Worm (Caenorhabditis elegans): ENCODE data around the gene F47C12.13.
A peak's percentile ranks its signal among the peaks of the same experiment; 100 is the strongest.

F47C12.13 gene

ce11 chrIV:4021847-4022780 is 27.9 kb upstream of the F47C12.13 start (continued):
- TF ChIP-seq elt-2 (tag; optimal IDR thresholded peaks at IDR 0.05) (peak; percentile 54), C16A3.4 (tag; optimal IDR thresholded peaks at IDR 0.05) (no peak)

- TF ChIP-seq nhr-237 (tag; optimal IDR thresholded peaks at IDR 0.05) (no peak), irx-1 (tag; optimal IDR thresholded peaks at IDR 0.05) (peak; percentile 63), nhr-47 (tag; optimal IDR thresholded peaks at IDR 0.05) (peak; percentile 68), ztf-4 (tag; optimal IDR thresholded peaks at IDR 0.05) (no peak), rnt-1 (tag; optimal IDR thresholded peaks at IDR 0.05) (peak; percentile 75), nhr-20 (tag; optimal IDR thresholded peaks at IDR 0.05) (peak; percentile 60), ceh-63 (GFP tag; optimal IDR thresholded peaks at IDR 0.05) (no peak), efl-1 (optimal IDR thresholded peaks at IDR 0.05) (peak; percentile 63 to 71), efl-1 (GFP tag; optimal IDR thresholded peaks at IDR 0.05 in 1 of 2) (peak; percentile 37 to 94), hpl-2 (GFP tag; optimal IDR thresholded peaks at IDR 0.05) (no peak), lin-14 (GFP tag; optimal IDR thresholded peaks at IDR 0.05) (peak; percentile 96), ceh-90 (tag; optimal IDR thresholded peaks at IDR 0.05) (no peak), nhr-76 (tag; optimal IDR thresholded peaks at IDR 0.05) (no peak), unc-62 (GFP tag; optimal IDR thresholded peaks at IDR 0.05) (no peak), elt-2 (tag; optimal IDR thresholded peaks at IDR 0.05) (no peak), zag-1 (tag; optimal IDR thresholded peaks at IDR 0.05) (peak; percentile 32), unc-86 (tag; optimal IDR thresholded peaks at IDR 0.05) (peak; percentile 67), snpc-4 (tag; optimal IDR thresholded peaks at IDR 0.05) (no peak), dsc-1 (tag; optimal IDR thresholded peaks at IDR 0.05) (peak; percentile 76), jun-1 (tag; optimal IDR thresholded peaks at IDR 0.05) (peak; percentile 47), nhr-28 (tag; optimal IDR thresholded peaks at IDR 0.05) (no peak), egl-13 (tag; optimal IDR thresholded peaks at IDR 0.05) (peak; percentile 16), ceh-82 (tag; optimal IDR thresholded peaks at IDR 0.05) (peak; percentile 17 to 81 (median 53)), dpl-1 (GFP tag; optimal IDR thresholded peaks at IDR 0.05) (peak; percentile 18 to 51 (median 44)), ets-5 (GFP tag; IDR thresholded peaks at IDR 0.05) (no peak), blmp-1 (tag; optimal IDR thresholded peaks at IDR 0.05) (peak; percentile 95), egl-27 (tag; optimal IDR thresholded peaks at IDR 0.05) (peak in 1 of 2 experiments; percentile 67), lin-13 (GFP tag; optimal IDR thresholded peaks at IDR 0.05) (peak; percentile 51), mab-9 (GFP tag; IDR thresholded peaks at IDR 0.05) (no peak), aha-1 (tag; optimal IDR thresholded peaks at IDR 0.05) (no peak), aly-2 (tag; optimal IDR thresholded peaks at IDR 0.05) (peak; percentile 26), nhr-90 (tag; optimal IDR thresholded peaks at IDR 0.05; ENCODE audit: poor library complexity) (peak; percentile 3), nhr-77 (tag; optimal IDR thresholded peaks at IDR 0.05) (peak; percentile 28), lsy-2 (tag; optimal IDR thresholded peaks at IDR 0.05) (peak; percentile 57 to 87), fkh-8 (tag; optimal IDR thresholded peaks at IDR 0.05) (peak; percentile 62), efl-3 (GFP tag; optimal IDR thresholded peaks at IDR 0.05) (no peak), pag-3 (tag; optimal IDR thresholded peaks at IDR 0.05; ENCODE audit: borderline replicate concordance, insufficient read depth) (peak; percentile 91), fos-1 (tag; optimal IDR thresholded peaks at IDR 0.05) (peak; percentile 56), nhr-19 (GFP tag; conservative IDR thresholded peaks at IDR 0.05) (peak; percentile 51), lin-39 (tag; optimal IDR thresholded peaks at IDR 0.05) (peak; percentile 1), sptf-1 (tag; optimal IDR thresholded peaks at IDR 0.05) (no peak), tbx-2 (tag; optimal IDR thresholded peaks at IDR 0.05) (peak; percentile 64), tlp-1 (tag; optimal IDR thresholded peaks at IDR 0.05) (no peak), lir-3 (tag; optimal IDR thresholded peaks at IDR 0.05; ENCODE audit: poor library complexity) (no peak), hlh-4 (tag; optimal IDR thresholded peaks at IDR 0.05) (no peak), mep-1 (tag; optimal IDR thresholded peaks at IDR 0.05) (peak; percentile 79), swsn-7 (tag; optimal IDR thresholded peaks at IDR 0.05) (peak; percentile 62), lin-15B (tag; optimal IDR thresholded peaks at IDR 0.05) (no peak)
These were observed 25.6 kb upstream of the F47C12.13 start for ce11 chrIV:4019836-4020235.

Measured in whole organism, L1 larva.